Worm (Caenorhabditis elegans): ENCODE results near the gene F56D2.2.

DNA sequence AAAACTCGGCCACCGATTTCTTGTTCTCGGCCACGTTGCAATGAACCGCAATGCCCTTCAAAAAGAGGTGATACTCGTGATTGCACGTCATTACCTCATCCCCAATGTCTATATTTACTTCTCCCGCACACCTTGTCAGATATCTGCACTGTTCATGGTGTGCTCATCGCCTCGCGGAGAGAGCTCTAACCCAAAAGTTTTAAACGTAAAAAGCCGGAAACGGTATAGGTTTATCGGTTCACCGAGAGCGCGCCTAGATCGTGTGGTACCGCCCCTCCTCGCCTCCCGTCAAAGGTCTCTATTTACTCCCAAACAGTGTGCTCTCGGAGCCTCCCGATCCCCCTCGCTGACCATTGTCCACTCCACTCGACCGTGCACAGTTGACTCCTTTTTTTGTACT, 2.4 kb upstream of the F56D2.2 start, which contains the start of gene F56D2.3:
- TF ChIP-seq W03F9.2 (tag; optimal IDR thresholded peaks at IDR 0.05) (no peak), him-1 (tag; optimal IDR thresholded peaks at IDR 0.05) (no peak)

All from whole organism, L4/young adult.